Worm (Caenorhabditis elegans) whole organism, mixed stage, embryonic: Measurements from ENCODE around the gene F26F2.4.

Experiments
- M03D4.4 ChIP-seq: sonication (generic microtip); optimal IDR thresholded peaks from 2 replicates; lab custom pipeline; 2017; ENCODE audit warnings: mild to moderate bottlenecking, missing genetic modification characterization, missing compliant biosample characterization
- blmp-1 ChIP-seq: fragments of 150-350 bp; optimal IDR thresholded peaks from 2 replicates; lab custom pipeline; 2014; ENCODE audit warnings: missing biosample characterization, missing genetic modification characterization
- elt-1 ChIP-seq: sonication (generic microtip); optimal IDR thresholded peaks from 2 replicates; lab custom pipeline; 2017; ENCODE audit warnings: missing genetic modification characterization, mild to moderate bottlenecking, missing compliant biosample characterization, antibody characterized with exemption, moderate library complexity, borderline replicate concordance; ENCODE audit not compliant: insufficient read depth
- nhr-237 ChIP-seq: fragments of 150-350 bp; optimal IDR thresholded peaks from 2 replicates; lab custom pipeline; 2014; ENCODE audit warnings: missing biosample characterization, missing genetic modification characterization
- nhr-28 ChIP-seq: fragments of 150-350 bp; optimal IDR thresholded peaks from 2 replicates; lab custom pipeline; 2014; ENCODE audit warnings: missing biosample characterization, missing genetic modification characterization
- nhr-76 ChIP-seq: sonication (generic microtip); optimal IDR thresholded peaks from 2 replicates; lab custom pipeline; 2017; ENCODE audit warnings: missing biosample characterization, missing genetic modification characterization
- unc-62 ChIP-seq: fragments of 150-350 bp; optimal IDR thresholded peaks from 2 replicates; lab custom pipeline; 2014; ENCODE audit warnings: missing biosample characterization, missing genetic modification reagents, missing genetic modification characterization
- ztf-11 ChIP-seq: fragments of 150-350 bp; optimal IDR thresholded peaks from 2 replicates; lab custom pipeline; 2014; ENCODE audit warnings: missing biosample characterization, missing genetic modification characterization

DNA sequence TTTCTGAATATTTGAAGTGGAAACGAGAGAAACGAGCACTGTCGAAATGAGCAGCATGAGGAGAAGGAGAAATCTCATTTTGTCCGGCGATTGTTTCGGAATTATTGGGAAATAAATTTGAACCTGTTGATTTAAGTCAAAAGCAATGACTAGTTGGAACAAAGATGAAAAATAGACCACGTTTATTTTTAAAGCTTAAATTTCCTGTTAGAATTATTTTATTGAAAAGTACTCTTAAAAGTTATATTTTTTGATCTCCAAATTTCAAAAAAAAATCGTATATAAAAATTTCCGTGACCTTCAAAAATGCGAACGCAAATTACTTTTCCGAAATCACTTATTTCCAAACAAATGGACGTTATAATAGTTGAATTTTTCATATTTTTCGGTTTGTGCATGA, 26.6 kb downstream of the F26F2.4 start, which contains the start of gene F26F2.11:
- TF ChIP-seq nhr-237 (tag; lab: Kevin White, UChicago) (no peak), elt-1 (tag; lab: Kevin White, UChicago) (no peak), ztf-11 (tag; lab: Kevin White, UChicago) (no peak), nhr-76 (tag; lab: Kevin White, UChicago) (no peak), blmp-1 (tag; lab: Kevin White, UChicago) (no peak), M03D4.4 (tag; lab: Kevin White, UChicago) (no peak), nhr-28 (tag; lab: Kevin White, UChicago) (no peak), unc-62 (no peak)
